Worm (Caenorhabditis elegans) whole organism, midembryonic: ENCODE results near the gene H05C05.1.

Experiments used
- cog-1 ChIP-seq: sonication (generic microtip); optimal IDR thresholded peaks from 2 replicates; lab custom pipeline; 2016; ENCODE audit warnings: missing genetic modification characterization, missing compliant biosample characterization
- klf-2 ChIP-seq: fragments of 200-800 bp; sonication (Bioruptor generic); conservative IDR thresholded peaks from 2 replicates; pipeline ENCODE4 v1.3.6; 2022; ENCODE audit warnings: missing genetic modification reagents, missing genetic modification characterization, missing compliant biosample characterization
- med-1 ChIP-seq: sonication (generic microtip); optimal IDR thresholded peaks from 2 replicates; lab custom pipeline; 2017; ENCODE audit warnings: missing genetic modification characterization, mild to moderate bottlenecking, missing compliant biosample characterization, antibody characterized with exemption, missing genetic modification reagents; ENCODE audit not compliant: insufficient read depth
- ref-1 ChIP-seq: fragments of 200-800 bp; sonication (Bioruptor generic); conservative IDR thresholded peaks from 2 replicates; pipeline ENCODE4 v1.3.6; 2022; ENCODE audit warnings: missing genetic modification reagents, missing genetic modification characterization, missing compliant biosample characterization
- tab-1 ChIP-seq: fragments of 200-800 bp; sonication (Bioruptor generic); IDR thresholded peaks from 2 replicates; pipeline ENCODE4 v1.3.6; 2022; ENCODE audit warnings: missing genetic modification characterization, missing compliant biosample characterization
- ztf-23 ChIP-seq: fragments of 200-800 bp; sonication (Bioruptor generic); IDR thresholded peaks from 2 replicates; pipeline ENCODE4 v1.3.6; 2022; ENCODE audit warnings: missing genetic modification reagents, missing genetic modification characterization, missing compliant biosample characterization
- ztf-29 ChIP-seq: fragments of 200-800 bp; sonication (Bioruptor generic); IDR thresholded peaks from 2 replicates; pipeline ENCODE4 v1.3.6; 2022; ENCODE audit warnings: missing genetic modification reagents, missing genetic modification characterization, missing compliant biosample characterization

- TF ChIP-seq klf-2 (GFP tag; lab: Robert Waterston, UW), result no peak
- TF ChIP-seq tab-1 (GFP tag; lab: Robert Waterston, UW), result no peak
- no peak for TF ChIP-seq ztf-29 (GFP tag; lab: Robert Waterston, UW)
- TF ChIP-seq ref-1 (GFP tag; lab: Robert Waterston, UW), result no peak
- TF ChIP-seq med-1 (GFP tag; lab: Kevin White, UChicago), result no peak
- no peak for TF ChIP-seq cog-1 (tag; lab: Kevin White, UChicago)
- no peak for TF ChIP-seq ztf-23 (GFP tag; lab: Robert Waterston, UW)
These were observed 47.0 kb downstream of the H05C05.1 start for ce11 chrIII:2993963-2994362.
